Fruit fly (Drosophila melanogaster): ENCODE data around the gene CG1077.

DNA sequence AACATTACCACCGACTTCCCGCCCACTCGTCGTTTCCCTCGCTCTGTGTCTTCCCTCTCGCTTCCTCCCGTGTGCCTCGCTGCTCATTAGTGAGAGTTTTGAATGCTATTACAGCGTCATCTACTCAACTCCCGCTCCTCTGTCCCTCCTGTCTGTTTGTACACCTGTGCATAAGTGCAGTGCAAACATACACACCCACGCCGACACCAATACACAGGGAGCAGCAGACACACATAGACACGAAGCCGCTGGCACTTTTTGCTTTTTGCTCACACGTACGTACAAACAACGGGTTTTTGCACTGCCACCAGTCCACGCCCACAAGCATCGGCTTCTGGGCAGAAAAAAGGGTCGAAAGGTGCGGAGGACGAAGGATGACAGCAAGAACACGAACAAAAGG is 25.5 kb upstream of the CG1077 start:
- TF ChIP-seq CG12605 (GFP tag; IDR thresholded peaks at IDR 0.05) (no peak), CG13204 (GFP tag; optimal IDR thresholded peaks at IDR 0.05) (peak; percentile 62), Pif1B (GFP tag; optimal IDR thresholded peaks at IDR 0.05) (no peak), EcR (GFP tag; optimal IDR thresholded peaks at IDR 0.05) (no peak), gl (tag; optimal IDR thresholded peaks at IDR 0.05) (no peak), CG9948 (tag; optimal IDR thresholded peaks at IDR 0.05) (no peak)

All from whole organism, pupa.